Fruit fly (Drosophila melanogaster): ENCODE data around the gene Uch-L5.

DNA sequence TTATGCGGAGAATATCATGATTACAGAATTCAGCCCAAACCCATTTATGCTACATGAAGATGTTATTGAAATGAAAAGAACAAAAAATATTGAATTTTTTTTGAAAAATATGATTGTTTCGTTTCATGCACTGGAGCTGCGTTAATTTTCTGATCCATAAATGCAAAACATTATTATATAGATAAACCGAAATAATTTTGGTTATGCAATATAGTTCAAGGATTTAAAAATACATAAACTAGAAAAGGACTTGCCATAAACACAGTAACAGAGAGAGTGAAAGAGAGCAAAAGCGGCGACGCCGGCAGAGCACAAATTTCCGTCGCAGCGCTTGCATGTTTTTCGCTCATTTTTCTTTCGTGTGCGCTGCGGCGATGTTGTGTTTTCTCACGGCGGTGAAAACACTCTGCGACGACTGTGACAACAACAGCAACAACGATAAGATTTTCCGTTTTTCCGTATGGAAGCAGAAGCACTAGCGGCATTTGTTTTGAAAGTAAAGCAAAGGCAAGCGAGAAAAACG, 14.5 kb downstream of the Uch-L5 start:
- peak; percentile 80 for TF ChIP-seq Blimp-1 (GFP tag; optimal IDR thresholded peaks at IDR 0.05)
- peak; percentile 80 for TF ChIP-seq CG7368 (GFP tag; optimal IDR thresholded peaks at IDR 0.05)
- peak; percentile 89 for TF ChIP-seq CG3919 (GFP tag; optimal IDR thresholded peaks at IDR 0.05)
- peak; percentile 81 for TF ChIP-seq CG11762 (GFP tag; optimal IDR thresholded peaks at IDR 0.05; ENCODE audit: insufficient read depth)
- TF ChIP-seq CG1621 (tag; optimal IDR thresholded peaks at IDR 0.05): peak; percentile 73

All from whole organism, prepupa.